Fruit fly (Drosophila melanogaster): ENCODE results near the gene glec.

Gene glec

DNA sequence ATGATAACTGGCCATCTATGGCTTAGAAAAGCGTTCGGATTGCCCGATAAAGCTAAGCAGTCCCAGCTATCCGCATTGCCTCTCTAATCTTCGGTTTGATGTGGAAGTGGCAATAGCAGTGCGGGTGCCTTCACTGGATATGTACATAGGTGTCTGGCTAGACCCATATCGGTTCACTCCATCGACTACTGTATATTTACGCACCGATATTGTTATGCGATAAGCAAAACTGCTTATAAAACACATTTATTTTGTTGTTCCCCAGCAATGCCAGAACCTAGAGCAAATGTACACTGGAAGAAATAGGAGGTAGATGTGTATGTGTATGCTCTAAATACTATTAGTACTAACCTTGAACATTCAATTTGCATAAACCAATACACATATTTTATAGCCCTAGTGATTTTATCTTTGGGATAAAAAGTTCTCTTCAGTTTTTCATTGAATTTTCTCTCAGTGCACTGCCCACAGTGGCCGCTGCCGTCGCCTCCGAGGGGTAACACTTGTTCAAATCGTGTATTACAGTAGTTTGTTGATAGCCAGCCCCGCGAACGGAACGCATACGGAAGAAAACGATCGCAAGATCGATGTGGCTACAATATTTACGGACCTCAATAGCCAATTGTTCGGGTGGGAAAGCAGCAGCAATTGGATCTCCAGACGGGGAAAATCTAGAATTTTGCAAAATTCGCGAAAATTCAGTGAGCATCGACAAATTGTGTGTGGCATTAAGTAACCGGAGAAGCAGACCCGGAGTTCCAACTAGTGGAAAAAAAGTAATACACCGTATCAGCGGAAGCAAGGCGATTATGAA is 14.3 kb upstream of the glec start, which contains the start of gene CG31431 (continued):
- peak; percentile 95 for TF ChIP-seq tx (GFP tag; optimal IDR thresholded peaks at IDR 0.05)
- TF ChIP-seq Dip2 (GFP tag; IDR thresholded peaks at IDR 0.05): peak; percentile 70; the same call in 1 of the 2 replicates
- peak; percentile 96 for TF ChIP-seq fd96Cb (tag; optimal IDR thresholded peaks at IDR 0.05)
- TF ChIP-seq CG33557 (GFP tag; optimal IDR thresholded peaks at IDR 0.05): peak; percentile 92
- peak; percentile 97 for TF ChIP-seq CG1233 (GFP tag; optimal IDR thresholded peaks at IDR 0.05)
- peak; percentile 19 to 70 for TF ChIP-seq insv (GFP tag; optimal IDR thresholded peaks at IDR 0.05)
- TF ChIP-seq CG6654 (GFP tag; optimal IDR thresholded peaks at IDR 0.05): peak; percentile 86
- TF ChIP-seq zfh2 (GFP tag; optimal IDR thresholded peaks at IDR 0.05): peak; percentile 97
- peak; percentile 57 to 97 for TF ChIP-seq bsh (GFP tag; optimal IDR thresholded peaks at IDR 0.05)
- TF ChIP-seq Opbp (GFP tag; IDR thresholded peaks at IDR 0.05; ENCODE audit: partially characterized antibody): no peak
- TF ChIP-seq CG7928 (GFP tag; optimal IDR thresholded peaks at IDR 0.05): peak; percentile 80
- TF ChIP-seq Oaz (GFP tag; IDR thresholded peaks at IDR 0.05): peak; percentile 95
- peak; percentile 94 for TF ChIP-seq Asciz (GFP tag; optimal IDR thresholded peaks at IDR 0.05)
- TF ChIP-seq CG6791 (GFP tag; IDR thresholded peaks at IDR 0.05; ENCODE audit: partially characterized antibody): no peak
- peak; percentile 97 for TF ChIP-seq so (GFP tag; IDR thresholded peaks at IDR 0.05)
- TF ChIP-seq CG9727 (GFP tag; optimal IDR thresholded peaks at IDR 0.05): peak; percentile 97
- peak; percentile 96 for TF ChIP-seq Six4 (GFP tag; optimal IDR thresholded peaks at IDR 0.05)
- TF ChIP-seq CG17361 (GFP tag; IDR thresholded peaks at IDR 0.05): peak; percentile 97
- TF ChIP-seq unpg (GFP tag; optimal IDR thresholded peaks at IDR 0.05): peak; percentile 98
- peak; percentile 91 for TF ChIP-seq CG10565 (GFP tag; optimal IDR thresholded peaks at IDR 0.05)
- TF ChIP-seq CG4360 (GFP tag; IDR thresholded peaks at IDR 0.05): peak; percentile 81
- TF ChIP-seq nau (GFP tag; optimal IDR thresholded peaks at IDR 0.05): peak; percentile 93
- peak; percentile 84 for TF ChIP-seq CkIIα-i1 (GFP tag; IDR thresholded peaks at IDR 0.05)
- peak; percentile 97 for TF ChIP-seq jumu (GFP tag; optimal IDR thresholded peaks at IDR 0.05)
- TF ChIP-seq Mrtf (GFP tag; IDR thresholded peaks at IDR 0.05): peak; percentile 97
- peak; percentile 92 for TF ChIP-seq salm (tag; optimal IDR thresholded peaks at IDR 0.05)
- TF ChIP-seq CG17186 (GFP tag; optimal IDR thresholded peaks at IDR 0.05): peak; percentile 75
- TF ChIP-seq bab2 (GFP tag; optimal IDR thresholded peaks at IDR 0.05): peak; percentile 98
- TF ChIP-seq CG11398 (GFP tag; optimal IDR thresholded peaks at IDR 0.05): peak; percentile 96
- peak; percentile 90 for TF ChIP-seq odd (GFP tag; optimal IDR thresholded peaks at IDR 0.05)
- TF ChIP-seq CG33213 (GFP tag; optimal IDR thresholded peaks at IDR 0.05): peak; percentile 97
- TF ChIP-seq Dref (GFP tag; IDR thresholded peaks at IDR 0.05): peak; percentile 43; the same call in 1 of the 2 replicates
- peak; percentile 95 for TF ChIP-seq HmgD (GFP tag; optimal IDR thresholded peaks at IDR 0.05)
- peak; percentile 97 for TF ChIP-seq maf-S (GFP tag; optimal IDR thresholded peaks at IDR 0.05)
- TF ChIP-seq CrebB (tag; optimal IDR thresholded peaks at IDR 0.05): peak; percentile 97
- TF ChIP-seq Spps (tag; optimal IDR thresholded peaks at IDR 0.05): peak; percentile 90
- TF ChIP-seq org-1 (GFP tag; optimal IDR thresholded peaks at IDR 0.05): peak; percentile 98
- TF ChIP-seq hth (optimal IDR thresholded peaks at IDR 0.05): no peak
- TF ChIP-seq Ada2b (GFP tag; IDR thresholded peaks at IDR 0.05): peak; percentile 98
- TF ChIP-seq CG15269 (tag; optimal IDR thresholded peaks at IDR 0.05): peak; percentile 98
- TF ChIP-seq Side (GFP tag; optimal IDR thresholded peaks at IDR 0.05): peak; percentile 97
- TF ChIP-seq Awh (GFP tag; IDR thresholded peaks at IDR 0.05): peak; percentile 95
- TF ChIP-seq Hr3 (GFP tag; optimal IDR thresholded peaks at IDR 0.05): peak; percentile 94
- TF ChIP-seq PHDP (tag; optimal IDR thresholded peaks at IDR 0.05): peak; percentile 98
- TF ChIP-seq Kr (GFP tag; optimal IDR thresholded peaks at IDR 0.05): peak; percentile 43
- TF ChIP-seq az2 (GFP tag; optimal IDR thresholded peaks at IDR 0.05): peak; percentile 97
- peak; percentile 96 for TF ChIP-seq CG10979 (tag; optimal IDR thresholded peaks at IDR 0.05)
- TF ChIP-seq CG12104 (GFP tag; optimal IDR thresholded peaks at IDR 0.05): peak; percentile 95
- peak; percentile 97 for TF ChIP-seq CG14441 (GFP tag; IDR thresholded peaks at IDR 0.05)
- TF ChIP-seq Hr39 (optimal IDR thresholded peaks at IDR 0.05): no peak
